Fruit fly (Drosophila melanogaster): ENCODE data around the gene CG14694.

DNA sequence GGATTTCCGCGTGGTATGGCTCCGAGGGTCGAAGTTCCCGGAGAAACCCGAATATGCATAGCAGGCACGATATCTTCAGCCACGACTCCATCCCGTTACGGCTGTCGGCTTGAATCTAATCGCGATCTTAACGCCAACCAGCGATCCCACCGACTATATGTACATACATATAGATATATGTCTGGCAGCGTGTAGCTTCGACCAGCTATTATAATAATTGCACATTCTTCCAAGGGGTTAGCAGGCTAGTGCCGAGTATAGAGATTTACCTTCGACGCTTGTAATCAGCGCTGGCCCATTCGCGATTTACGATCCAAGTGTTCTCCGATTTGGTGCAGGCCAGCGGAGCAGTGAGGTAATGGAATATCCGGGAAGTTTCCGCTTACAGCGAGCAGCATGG lies at the start of gene CG14694:
- TF ChIP-seq CG10348 (GFP tag; IDR thresholded peaks at IDR 0.05) (no peak), CG8159 (tag; optimal IDR thresholded peaks at IDR 0.05) (no peak), CG34367 (tag; optimal IDR thresholded peaks at IDR 0.05) (no peak), CG14655 (GFP tag; optimal IDR thresholded peaks at IDR 0.05) (no peak), D1 (tag; optimal IDR thresholded peaks at IDR 0.05) (no peak), EcR (GFP tag; optimal IDR thresholded peaks at IDR 0.05) (no peak), Pif1B (GFP tag; optimal IDR thresholded peaks at IDR 0.05) (no peak), Snoo (tag; optimal IDR thresholded peaks at IDR 0.05) (no peak), CG12605 (GFP tag; IDR thresholded peaks at IDR 0.05) (no peak)

Data from whole organism, pupa.